Worm (Caenorhabditis elegans) whole organism, L3 larva: Measurements from ENCODE around the gene mtrf-1L.
"Not testable (repeated sequence)": the region's sequence is repeated elsewhere in the genome, so short reads cannot be mapped to it uniquely, and the experiment has no call there.

Experiments
- fos-1 ChIP-seq: fragments of 150-350 bp; optimal IDR thresholded peaks from 2 replicates; lab custom pipeline; 2014; ENCODE audit warnings: missing biosample characterization, missing genetic modification characterization
- jun-1 ChIP-seq: fragments of 150-350 bp; optimal IDR thresholded peaks from 2 replicates; lab custom pipeline; 2014; ENCODE audit warnings: missing biosample characterization, missing genetic modification reagents, missing genetic modification characterization
- zag-1 ChIP-seq: fragments of 150-350 bp; optimal IDR thresholded peaks from 2 replicates; lab custom pipeline; 2014; ENCODE audit warnings: missing biosample characterization, missing genetic modification characterization
- ztf-4 ChIP-seq: fragments of 150-350 bp; optimal IDR thresholded peaks from 2 replicates; lab custom pipeline; 2014; ENCODE audit warnings: missing biosample characterization, missing genetic modification characterization

ce11 chrIV:5218496-5218895 is 31.5 kb downstream of the mtrf-1L start, which contains the start of gene nsph-4.2:
- not testable (repeated sequence) for TF ChIP-seq fos-1; jun-1 (tag; lab: Kevin White, UChicago); zag-1 (tag; lab: Kevin White, UChicago); ztf-4
